Fruit fly (Drosophila melanogaster): ENCODE data around the gene CG33796.

- TF ChIP-seq Sin3A (optimal IDR thresholded peaks at IDR 0.05): no peak
- no peak for TF ChIP-seq Myc (optimal IDR thresholded peaks at IDR 0.05)
- TF ChIP-seq psq (optimal IDR thresholded peaks at IDR 0.05): no peak
Measured at dm6 chr3L:16217935-16218334, 48.0 kb upstream of the CG33796 start.
